Worm (Caenorhabditis elegans): ENCODE results near the gene wdr-60.

ce11 chrIII:4998111-4998859 lies 11.3 kb downstream of the wdr-60 start, which contains the start of gene tmem-131:
- TF ChIP-seq dao-5 (tag; optimal IDR thresholded peaks at IDR 0.05), result no peak
- TF ChIP-seq W03F9.2 (tag; optimal IDR thresholded peaks at IDR 0.05), result no peak
- TF ChIP-seq him-1 (tag; optimal IDR thresholded peaks at IDR 0.05), result no peak

All from whole organism, L4/young adult.